Worm (Caenorhabditis elegans) whole organism, L1 larva: Measurements from ENCODE around the gene pct-1.
A peak's percentile ranks its signal among the peaks of the same experiment; 100 is the strongest.

ENCODE experiments used
- C16A3.4 ChIP-seq: fragments of 150-350 bp; optimal IDR thresholded peaks from 2 replicates; lab custom pipeline; 2014; ENCODE audit warnings: missing biosample characterization, missing genetic modification characterization
- F16B12.6 ChIP-seq: fragments of 150-350 bp; optimal IDR thresholded peaks from 2 replicates; lab custom pipeline; 2014; ENCODE audit warnings: missing biosample characterization, missing genetic modification characterization
- Y116A8C.19 ChIP-seq: sonication (generic microtip); optimal IDR thresholded peaks from 2 replicates; lab custom pipeline; 2016; ENCODE audit warnings: missing compliant biosample characterization, missing genetic modification characterization, borderline replicate concordance
- aha-1 ChIP-seq: fragments of 150-350 bp; optimal IDR thresholded peaks from 2 replicates; lab custom pipeline; 2014; ENCODE audit warnings: missing biosample characterization, missing genetic modification characterization
- alr-1 ChIP-seq: fragments of 200-800 bp; sonication (Bioruptor generic); optimal IDR thresholded peaks from 2 replicates; lab custom pipeline; 2018; ENCODE audit warnings: borderline replicate concordance, mild to moderate bottlenecking, missing genetic modification characterization, missing compliant biosample characterization
- aly-2 ChIP-seq: fragments of 150-350 bp; optimal IDR thresholded peaks from 2 replicates; lab custom pipeline; 2014; ENCODE audit warnings: missing biosample characterization, missing genetic modification characterization
- blmp-1 ChIP-seq: fragments of 150-350 bp; optimal IDR thresholded peaks from 2 replicates; lab custom pipeline; 2014; ENCODE audit warnings: missing biosample characterization, missing genetic modification characterization
- ceh-63 ChIP-seq: fragments of 200-800 bp; sonication (Bioruptor generic); optimal IDR thresholded peaks from 2 replicates; lab custom pipeline; 2018; ENCODE audit warnings: mild to moderate bottlenecking, missing genetic modification characterization, missing compliant biosample characterization
- ceh-8 ChIP-seq: fragments of 200-800 bp; sonication (Bioruptor generic); optimal IDR thresholded peaks from 2 replicates; lab custom pipeline; 2018; ENCODE audit warnings: mild to moderate bottlenecking, missing genetic modification characterization, moderate library complexity, missing compliant biosample characterization
- ceh-88 ChIP-seq: fragments of 200-800 bp; sonication (Bioruptor generic); IDR thresholded peaks from 2 replicates; pipeline ENCODE4 v1.3.6; 2022; ENCODE audit warnings: missing genetic modification characterization, missing compliant biosample characterization
- dpl-1 ChIP-seq, 3 experiments: fragments of 150-350 bp in 2 of 3; sonication (generic microtip) in 1 of 3; optimal IDR thresholded peaks; 2 replicates each; lab custom pipeline; 2014 to 2017; ENCODE audit warnings: missing biosample characterization in 3 of 3, missing genetic modification characterization in 3 of 3, missing genetic modification reagents in 3 of 3
- dsc-1 ChIP-seq: sonication (generic microtip); optimal IDR thresholded peaks from 2 replicates; lab custom pipeline; 2016; ENCODE audit warnings: mild to moderate bottlenecking, missing genetic modification characterization, missing compliant biosample characterization
- efl-1 ChIP-seq, 4 experiments: fragments of 150-350 bp; optimal IDR thresholded peaks in 3 of 4; peaks in 1 of 4; 1 replicate in 1 of 4; 2 replicates in 3 of 4; lab custom pipeline; 2014; ENCODE audit warnings: missing biosample characterization in 2 of 4, missing genetic modification characterization in 2 of 4, missing genetic modification reagents in 2 of 4
- egl-13 ChIP-seq: sonication (generic microtip); optimal IDR thresholded peaks from 2 replicates; lab custom pipeline; 2016; ENCODE audit warnings: missing genotype, missing genetic modification reagents, missing genetic modification characterization, missing compliant biosample characterization
- egl-27 ChIP-seq, 2 experiments: fragments of 150-350 bp in 1 of 2; sonication (generic microtip); optimal IDR thresholded peaks; 3 replicates each; lab custom pipeline; 2017 to 2018; ENCODE audit warnings: missing biosample characterization in 2 of 2, missing genetic modification characterization in 2 of 2, missing genetic modification reagents in 2 of 2
- fkh-10 ChIP-seq: sonication (generic microtip); optimal IDR thresholded peaks from 2 replicates; lab custom pipeline; 2017; ENCODE audit warnings: missing biosample characterization, missing genetic modification reagents, missing genetic modification characterization
- fkh-4 ChIP-seq: sonication (generic microtip); optimal IDR thresholded peaks from 2 replicates; lab custom pipeline; 2016; ENCODE audit warnings: missing compliant biosample characterization, missing genetic modification characterization, borderline replicate concordance
- fkh-8 ChIP-seq: sonication (generic microtip); optimal IDR thresholded peaks from 2 replicates; lab custom pipeline; 2016; ENCODE audit warnings: mild to moderate bottlenecking, missing genetic modification characterization, missing compliant biosample characterization
- fos-1 ChIP-seq: fragments of 150-350 bp; optimal IDR thresholded peaks from 2 replicates; lab custom pipeline; 2014; ENCODE audit warnings: missing biosample characterization, missing genetic modification characterization
- grh-1 ChIP-seq: fragments of 200-800 bp; sonication (Bioruptor generic); IDR thresholded peaks from 2 replicates; pipeline ENCODE4 v1.3.6; 2022; ENCODE audit warnings: missing genetic modification reagents, missing genetic modification characterization, missing compliant biosample characterization
- hpl-2 ChIP-seq: fragments of 150-350 bp; optimal IDR thresholded peaks from 2 replicates; lab custom pipeline; 2014; ENCODE audit warnings: missing biosample characterization, missing genetic modification reagents, missing genetic modification characterization
- lin-13 ChIP-seq: fragments of 150-350 bp; optimal IDR thresholded peaks from 2 replicates; lab custom pipeline; 2014; ENCODE audit warnings: missing biosample characterization, missing genetic modification reagents, missing genetic modification characterization
- lin-15B ChIP-seq: fragments of 150-350 bp; sonication (generic microtip); optimal IDR thresholded peaks from 3 replicates; lab custom pipeline; 2014; ENCODE audit warnings: missing biosample characterization, missing genetic modification characterization
- lir-3 ChIP-seq: sonication (generic microtip); optimal IDR thresholded peaks from 2 replicates; lab custom pipeline; 2016; ENCODE audit warnings: mild to moderate bottlenecking, missing genetic modification characterization, moderate library complexity, missing compliant biosample characterization; ENCODE audit not compliant: poor library complexity
- lsy-2 ChIP-seq, 2 experiments: fragments of 150-350 bp; optimal IDR thresholded peaks; 2 replicates each; lab custom pipeline; 2014; ENCODE audit warnings: missing biosample characterization in 2 of 2, missing genetic modification characterization in 2 of 2
- mab-9 ChIP-seq: fragments of 200-800 bp; sonication (Bioruptor generic); IDR thresholded peaks from 2 replicates; pipeline ENCODE4 v1.3.6; 2022; ENCODE audit warnings: missing genetic modification reagents, missing genetic modification characterization, missing compliant biosample characterization
- mdl-1 ChIP-seq, 2 experiments: fragments of 150-350 bp; optimal IDR thresholded peaks; 2 replicates each; lab custom pipeline; 2014 to 2017; ENCODE audit warnings: missing biosample characterization in 2 of 2, missing genetic modification characterization in 2 of 2, inconsistent platforms in 1 of 2
- mep-1 ChIP-seq: fragments of 150-350 bp; optimal IDR thresholded peaks from 2 replicates; lab custom pipeline; 2014; ENCODE audit warnings: missing biosample characterization, missing genetic modification characterization
- nhr-11 ChIP-seq: fragments of 150-350 bp; optimal IDR thresholded peaks from 2 replicates; lab custom pipeline; 2014; ENCODE audit warnings: missing biosample characterization, missing genetic modification characterization
- nhr-19 ChIP-seq: fragments of 200-800 bp; sonication (Bioruptor generic); conservative IDR thresholded peaks from 2 replicates; pipeline ENCODE4 v1.3.6; 2022; ENCODE audit warnings: missing genetic modification characterization, missing compliant biosample characterization
- nhr-20 ChIP-seq: sonication (generic microtip); optimal IDR thresholded peaks from 2 replicates; lab custom pipeline; 2016; ENCODE audit warnings: mild to moderate bottlenecking, missing genetic modification characterization, missing compliant biosample characterization
- nhr-237 ChIP-seq: fragments of 150-350 bp; optimal IDR thresholded peaks from 2 replicates; lab custom pipeline; 2014; ENCODE audit warnings: missing biosample characterization, missing genetic modification characterization
- nhr-28 ChIP-seq: fragments of 150-350 bp; optimal IDR thresholded peaks from 2 replicates; lab custom pipeline; 2014; ENCODE audit warnings: missing biosample characterization, missing genetic modification characterization
- nhr-47 ChIP-seq: sonication (generic microtip); optimal IDR thresholded peaks from 2 replicates; lab custom pipeline; 2016; ENCODE audit warnings: mild to moderate bottlenecking, missing genetic modification characterization, moderate library complexity, missing compliant biosample characterization
- nhr-84 ChIP-seq: sonication (generic microtip); optimal IDR thresholded peaks from 2 replicates; lab custom pipeline; 2017; ENCODE audit warnings: missing biosample characterization, missing genetic modification characterization
- nhr-85 ChIP-seq: sonication (generic microtip); peaks from one replicate; lab custom pipeline; 2016; ENCODE audit warnings: missing genetic modification characterization, inconsistent platforms, missing compliant biosample characterization
- pqm-1 ChIP-seq: sonication (generic microtip); optimal IDR thresholded peaks from 3 replicates; lab custom pipeline; 2017; ENCODE audit warnings: missing biosample characterization, missing genetic modification characterization
- snpc-4 ChIP-seq: fragments of 150-350 bp; optimal IDR thresholded peaks from 2 replicates; lab custom pipeline; 2014; ENCODE audit warnings: missing biosample characterization, missing genetic modification characterization
- snu-23 ChIP-seq: sonication (generic microtip); optimal IDR thresholded peaks from 2 replicates; lab custom pipeline; 2016; ENCODE audit warnings: missing genetic modification characterization, missing compliant biosample characterization
- sptf-1 ChIP-seq: fragments of 150-350 bp; optimal IDR thresholded peaks from 2 replicates; lab custom pipeline; 2014; ENCODE audit warnings: missing biosample characterization, missing genetic modification characterization
- sup-37 ChIP-seq: fragments of 200-800 bp; sonication (Bioruptor generic); optimal IDR thresholded peaks from 2 replicates; lab custom pipeline; 2018; ENCODE audit warnings: mild to moderate bottlenecking, missing genetic modification characterization, missing compliant biosample characterization
- swsn-7 ChIP-seq: sonication (generic microtip); optimal IDR thresholded peaks from 2 replicates; lab custom pipeline; 2016; ENCODE audit warnings: missing genetic modification characterization, missing compliant biosample characterization
- tlp-1 ChIP-seq: fragments of 150-350 bp; optimal IDR thresholded peaks from 2 replicates; lab custom pipeline; 2014; ENCODE audit warnings: missing biosample characterization, missing genetic modification characterization
- unc-130 ChIP-seq: fragments of 150-350 bp; optimal IDR thresholded peaks from 2 replicates; lab custom pipeline; 2017; ENCODE audit warnings: missing biosample characterization, missing genetic modification characterization, inconsistent platforms
- vab-15 ChIP-seq: sonication (generic microtip); optimal IDR thresholded peaks from 2 replicates; lab custom pipeline; 2017; ENCODE audit warnings: missing genotype, mild to moderate bottlenecking, missing genetic modification characterization, missing compliant biosample characterization
- ztf-11 ChIP-seq, 2 experiments: sonication (generic microtip); optimal IDR thresholded peaks; 2 replicates each; lab custom pipeline; 2016 to 2017; ENCODE audit warnings: missing genetic modification characterization in 2 of 2, missing biosample characterization in 1 of 2, missing compliant biosample characterization in 1 of 2

Gene pct-1

DNA sequence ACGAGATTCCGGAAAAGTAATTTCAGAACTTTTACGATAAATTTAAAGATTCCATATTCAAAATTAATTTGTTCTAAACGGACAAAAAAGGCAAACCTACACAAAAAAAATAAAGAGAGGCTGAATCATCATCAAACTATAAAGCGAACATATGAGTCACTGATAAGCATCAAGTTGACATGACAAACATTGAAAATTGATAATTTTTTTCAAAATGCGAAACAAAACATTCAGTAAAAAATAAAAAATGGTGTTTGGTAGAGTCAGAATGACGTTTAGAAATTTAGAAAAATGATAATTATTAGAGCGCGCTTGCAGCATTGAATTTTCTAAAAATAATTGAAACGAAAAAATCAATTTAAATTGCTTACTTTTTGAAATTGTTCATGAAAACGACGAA, 23.5 kb downstream of the pct-1 start:
- TF ChIP-seq Y116A8C.19 (tag; lab: Kevin White, UChicago) (no peak), efl-1 (optimal IDR thresholded peaks at IDR 0.05; lab: Kevin White, UChicago) (no peak), efl-1 (GFP tag; optimal IDR thresholded peaks at IDR 0.05 in 1 of 2; lab: Kevin White, UChicago) (no peak), alr-1 (no peak), sup-37 (no peak), lin-13 (no peak), fkh-8 (tag; lab: Kevin White, UChicago) (no peak), fkh-4 (tag; lab: Kevin White, UChicago) (no peak), mab-9 (GFP tag; lab: Robert Waterston, UW) (no peak), hpl-2 (no peak), pqm-1 (no peak), nhr-47 (tag; lab: Kevin White, UChicago) (no peak), nhr-85 (tag; lab: Kevin White, UChicago) (no peak), grh-1 (no peak)

DNA sequence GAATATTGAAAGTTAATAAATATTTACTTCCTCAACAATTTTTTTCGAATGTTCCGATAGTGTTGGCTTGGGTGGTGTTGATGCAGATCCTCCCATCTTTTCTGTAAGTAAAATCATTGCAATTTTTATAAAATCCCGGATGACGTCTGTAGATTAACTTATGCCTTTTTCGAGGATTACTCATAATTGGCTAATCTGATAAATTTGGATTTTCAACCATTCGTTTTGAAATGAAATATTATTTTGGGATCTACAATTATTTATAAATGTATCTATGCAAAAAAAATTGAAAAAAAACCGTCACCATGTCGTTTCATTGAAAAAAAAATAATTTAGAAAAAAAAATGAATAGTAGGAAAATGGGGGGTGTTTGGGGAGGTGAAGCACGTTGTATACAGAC, 24.9 kb downstream of the pct-1 start, which contains the start of gene glrx-22:
TSS of gene glrx-22 (minus strand) at position 101 of the 400 bp plus-strand sequence.
- TF ChIP-seq aha-1 (tag; lab: Kevin White, UChicago) (no peak), unc-130 (tag; lab: Kevin White, UChicago) (no peak), nhr-28 (no peak), egl-13 (tag; lab: Kevin White, UChicago) (no peak), egl-27 (tag; optimal IDR thresholded peaks at IDR 0.05; lab: Kevin White, UChicago) (no peak), aly-2 (tag; lab: Kevin White, UChicago) (no peak), nhr-11 (tag; lab: Kevin White, UChicago) (no peak), ceh-8 (no peak), snu-23 (GFP tag; lab: Kevin White, UChicago) (no peak), blmp-1 (tag; lab: Kevin White, UChicago) (no peak), ceh-63 (GFP tag; lab: Kevin White, UChicago) (no peak), lsy-2 (tag; optimal IDR thresholded peaks at IDR 0.05; lab: Kevin White, UChicago) (no peak), mdl-1 (tag; optimal IDR thresholded peaks at IDR 0.05; lab: Kevin White, UChicago) (no peak), lir-3 (tag; lab: Kevin White, UChicago) (no peak)
- TF ChIP-seq, all 84 proteins: peak for 0

DNA sequence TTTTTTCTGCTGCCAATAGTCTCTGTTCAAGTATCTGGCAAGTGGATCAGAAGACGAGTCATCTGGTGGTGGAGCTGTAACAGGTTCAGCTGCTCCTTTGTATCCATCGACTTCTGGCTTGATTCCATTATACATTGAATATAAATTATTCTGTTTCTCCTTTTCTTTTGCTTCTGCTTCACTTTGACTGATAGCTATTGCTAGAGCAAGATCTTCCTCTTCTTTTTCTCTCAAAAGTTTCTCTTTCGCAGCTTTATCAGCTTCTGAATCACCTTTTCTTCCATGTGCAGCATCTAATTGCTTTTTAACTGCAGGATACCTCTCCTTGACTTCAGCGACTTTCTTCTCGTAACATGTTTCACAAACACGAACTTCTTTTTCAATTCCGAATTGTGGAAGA, 27.3 kb downstream of the pct-1 start:
- TF ChIP-seq efl-1 (optimal IDR thresholded peaks at IDR 0.05; lab: Kevin White, UChicago): no peak
- TF ChIP-seq efl-1 (GFP tag; optimal IDR thresholded peaks at IDR 0.05 in 1 of 2; lab: Kevin White, UChicago): peak in 1 of 2 experiments; percentile 43
- TF ChIP-seq mab-9 (GFP tag; lab: Robert Waterston, UW): no peak
- TF ChIP-seq ztf-11 (tag; optimal IDR thresholded peaks at IDR 0.05; lab: Kevin White, UChicago): no peak

DNA sequence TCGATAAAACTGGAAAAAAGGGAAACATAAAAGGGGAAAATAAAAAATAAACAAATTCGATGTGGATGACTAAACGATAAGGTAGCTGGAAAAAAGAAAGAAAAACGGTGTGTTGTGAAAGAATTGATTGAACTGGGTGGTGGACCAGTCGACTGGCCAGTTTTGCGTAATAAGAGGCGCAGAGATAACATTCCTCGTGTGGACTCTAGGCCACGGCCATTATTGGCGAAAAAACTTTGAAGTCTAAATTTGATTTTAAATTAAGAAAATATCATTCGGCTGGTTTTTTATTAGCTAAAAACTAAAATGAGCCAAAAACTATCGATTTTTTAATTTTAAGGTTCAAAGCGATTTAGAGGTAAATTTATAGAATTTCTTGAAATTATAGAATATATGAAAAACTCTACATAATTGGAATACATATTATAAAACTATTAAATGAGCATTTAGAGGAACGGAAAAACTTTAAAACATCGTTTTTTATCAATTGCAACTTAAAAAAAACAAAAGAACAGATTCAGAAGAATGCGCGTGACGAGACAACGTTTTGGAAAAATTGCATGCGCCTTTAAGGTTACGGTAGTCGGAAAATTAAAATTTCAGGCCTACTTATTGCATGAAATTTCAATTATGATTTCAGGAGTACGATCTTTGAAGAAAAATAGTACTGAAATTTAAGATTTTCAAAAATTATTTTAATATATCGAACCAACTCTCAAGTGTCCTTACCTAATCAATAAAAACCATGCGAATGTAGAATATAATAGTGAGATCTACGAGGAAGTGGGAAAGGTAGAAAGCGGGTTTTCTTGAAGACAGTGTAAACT, 29.2 kb downstream of the pct-1 start, which contains the start of gene hgrs-1:
TSS of gene hgrs-1 (minus strand) at position 777 of the 827 bp plus-strand sequence.
- TF ChIP-seq dsc-1 (tag; lab: Kevin White, UChicago): no peak
- TF ChIP-seq swsn-7 (tag; lab: Kevin White, UChicago): no peak
- TF ChIP-seq dpl-1 (GFP tag; optimal IDR thresholded peaks at IDR 0.05; lab: Kevin White, UChicago): peak in 1 of 3 experiments; percentile 9
- no peak for TF ChIP-seq snpc-4 (tag; lab: Kevin White, UChicago)
- TF ChIP-seq tlp-1 (tag; lab: Kevin White, UChicago): no peak
- no peak for TF ChIP-seq mep-1 (tag; lab: Kevin White, UChicago)
- no peak for TF ChIP-seq vab-15 (tag; lab: Kevin White, UChicago)
- TF ChIP-seq nhr-237 (tag; lab: Kevin White, UChicago): no peak
- no peak for TF ChIP-seq unc-130 (tag; lab: Kevin White, UChicago)
- no peak for TF ChIP-seq nhr-84 (tag; lab: Kevin White, UChicago)
- TF ChIP-seq Y116A8C.19 (tag; lab: Kevin White, UChicago): no peak
- no peak for TF ChIP-seq lin-13
- no peak for TF ChIP-seq fkh-10 (GFP tag; lab: Kevin White, UChicago)
- no peak for TF ChIP-seq nhr-19
- no peak for TF ChIP-seq lin-15B
- TF ChIP-seq mdl-1 (tag; optimal IDR thresholded peaks at IDR 0.05; lab: Kevin White, UChicago): no peak
- TF ChIP-seq nhr-20 (tag; lab: Kevin White, UChicago): no peak
- peak; percentile 29 for TF ChIP-seq blmp-1 (tag; lab: Kevin White, UChicago)
- TF ChIP-seq fos-1 (tag; lab: Kevin White, UChicago): no peak
- no peak for TF ChIP-seq ztf-11 (tag; optimal IDR thresholded peaks at IDR 0.05; lab: Kevin White, UChicago)
- TF ChIP-seq C16A3.4: no peak
- no peak for TF ChIP-seq sptf-1 (tag; lab: Kevin White, UChicago)
- TF ChIP-seq ceh-88 (GFP tag; lab: Robert Waterston, UW): no peak
- TF ChIP-seq F16B12.6 (tag; lab: Kevin White, UChicago): no peak
